Worm (Caenorhabditis elegans): ENCODE measurements around the gene F20D1.3.

The F20D1.3 gene

ce11 chrX:14975467-14976167 lies at the start of gene F20D1.3 (continued):
- TF ChIP-seq ceh-90 (tag; optimal IDR thresholded peaks at IDR 0.05), result no peak
- TF ChIP-seq pax-3 (tag; optimal IDR thresholded peaks at IDR 0.05), result no peak
- no peak for TF ChIP-seq nhr-19 (GFP tag; conservative IDR thresholded peaks at IDR 0.05)
- peak in 1 of 2 experiments; percentile 34 for TF ChIP-seq mdl-1 (tag; optimal IDR thresholded peaks at IDR 0.05)
- TF ChIP-seq pqm-1 (tag; optimal IDR thresholded peaks at IDR 0.05), result no peak
- TF ChIP-seq C16A3.4 (tag; optimal IDR thresholded peaks at IDR 0.05), result peak; percentile 68
- TF ChIP-seq swsn-7 (tag; optimal IDR thresholded peaks at IDR 0.05), result peak; percentile 44
- no peak for TF ChIP-seq mab-9 (GFP tag; IDR thresholded peaks at IDR 0.05)
- peak in 1 of 2 experiments; percentile 65 for TF ChIP-seq lsy-2 (tag; optimal IDR thresholded peaks at IDR 0.05)
- peak; percentile 46 for TF ChIP-seq grh-1 (GFP tag; IDR thresholded peaks at IDR 0.05)
- TF ChIP-seq zag-1 (tag; optimal IDR thresholded peaks at IDR 0.05), result no peak
- TF ChIP-seq nhr-71 (tag; optimal IDR thresholded peaks at IDR 0.05), result peak; percentile 78
- TF ChIP-seq unc-62 (GFP tag; optimal IDR thresholded peaks at IDR 0.05), result no peak
- no peak for TF ChIP-seq ceh-8 (GFP tag; optimal IDR thresholded peaks at IDR 0.05)
- no peak for TF ChIP-seq vab-15 (tag; optimal IDR thresholded peaks at IDR 0.05)
- TF ChIP-seq egl-27 (tag; optimal IDR thresholded peaks at IDR 0.05), result no peak
- no peak for TF ChIP-seq lin-39 (tag; optimal IDR thresholded peaks at IDR 0.05)
- peak; percentile 75 for TF ChIP-seq fkh-8 (tag; optimal IDR thresholded peaks at IDR 0.05)
- TF ChIP-seq aha-1 (tag; optimal IDR thresholded peaks at IDR 0.05), result no peak
- no peak for TF ChIP-seq tlp-1 (tag; optimal IDR thresholded peaks at IDR 0.05)
- no peak for TF ChIP-seq ets-5 (GFP tag; IDR thresholded peaks at IDR 0.05)
- no peak for TF ChIP-seq nhr-28 (tag; optimal IDR thresholded peaks at IDR 0.05)
- TF ChIP-seq aly-2 (tag; optimal IDR thresholded peaks at IDR 0.05), result no peak
- TF ChIP-seq sptf-1 (tag; optimal IDR thresholded peaks at IDR 0.05), result no peak
- TF ChIP-seq hlh-4 (tag; optimal IDR thresholded peaks at IDR 0.05), result no peak
- no peak for TF ChIP-seq nhr-11 (tag; optimal IDR thresholded peaks at IDR 0.05)
- TF ChIP-seq C04F5.9 (tag; optimal IDR thresholded peaks at IDR 0.05), result no peak
- TF ChIP-seq efl-1 (optimal IDR thresholded peaks at IDR 0.05), result peak; percentile 8 to 42
- TF ChIP-seq efl-1 (GFP tag; optimal IDR thresholded peaks at IDR 0.05 in 1 of 2), result peak in 1 of 2 experiments; percentile 15
- no peak for TF ChIP-seq fkh-10 (GFP tag; optimal IDR thresholded peaks at IDR 0.05)
- TF ChIP-seq ceh-88 (GFP tag; IDR thresholded peaks at IDR 0.05), result no peak
- peak; percentile 66 for TF ChIP-seq nhr-20 (tag; optimal IDR thresholded peaks at IDR 0.05)
- TF ChIP-seq elt-3 (tag; optimal IDR thresholded peaks at IDR 0.05), result peak in 3 of 6 experiments; percentile 24 to 31 (median 25)

- no peak for TF ChIP-seq ama-1 (optimal IDR thresholded peaks at IDR 0.05)
- no peak for TF ChIP-seq unc-30 (tag; optimal IDR thresholded peaks at IDR 0.05)
- no peak for TF ChIP-seq unc-98 (GFP tag; IDR thresholded peaks at IDR 0.05)
- no peak for TF ChIP-seq alr-1 (tag; optimal IDR thresholded peaks at IDR 0.05; ENCODE audit: borderline replicate concordance)
- TF ChIP-seq skn-1 (tag; optimal IDR thresholded peaks at IDR 0.05), result no peak
- no peak for TF ChIP-seq grh-1 (GFP tag; IDR thresholded peaks at IDR 0.05)
- no peak for TF ChIP-seq zip-4 (GFP tag; optimal IDR thresholded peaks at IDR 0.05)
- no peak for TF ChIP-seq fkh-10 (GFP tag; optimal IDR thresholded peaks at IDR 0.05)
- TF ChIP-seq mep-1 (tag; optimal IDR thresholded peaks at IDR 0.05), result no peak
- TF ChIP-seq lir-3 (tag; optimal IDR thresholded peaks at IDR 0.05; ENCODE audit: poor library complexity), result no peak
- no peak for TF ChIP-seq ces-1 (GFP tag; optimal IDR thresholded peaks at IDR 0.05)
- no peak for TF ChIP-seq nhr-47 (tag; optimal IDR thresholded peaks at IDR 0.05)
- TF ChIP-seq aly-2 (tag; optimal IDR thresholded peaks at IDR 0.05), result no peak
- TF ChIP-seq tlp-1 (tag; optimal IDR thresholded peaks at IDR 0.05), result no peak
- TF ChIP-seq fkh-4 (tag; optimal IDR thresholded peaks at IDR 0.05; ENCODE audit: borderline replicate concordance), result no peak
- TF ChIP-seq ceh-82 (tag; optimal IDR thresholded peaks at IDR 0.05), result no peak
- TF ChIP-seq dsc-1 (tag; optimal IDR thresholded peaks at IDR 0.05), result no peak
- no peak for TF ChIP-seq nhr-19 (GFP tag; conservative IDR thresholded peaks at IDR 0.05)
- no peak for TF ChIP-seq C34B4.2 (tag; optimal IDR thresholded peaks at IDR 0.05)
- no peak for TF ChIP-seq ceh-8 (GFP tag; optimal IDR thresholded peaks at IDR 0.05)
Observed at ce11 chrX:14928854-14929253, 47.1 kb upstream of the F20D1.3 start, which contains the start of gene ntr-2. Gene ntr-2, minus strand, starts transcription at chrX:14928954.
